Worm (Caenorhabditis elegans) whole organism, L4 larva: ENCODE data around the gene twk-23.

ENCODE experiments used
- F10B5.3 ChIP-seq: sonication (generic microtip); optimal IDR thresholded peaks from 2 replicates; lab custom pipeline; 2016; ENCODE audit warnings: mild to moderate bottlenecking, missing genetic modification characterization, missing compliant biosample characterization
- F26F4.8 ChIP-seq: fragments of 200-800 bp; sonication (Bioruptor generic); conservative IDR thresholded peaks from 2 replicates; pipeline ENCODE4 v1.3.6; 2022; ENCODE audit warnings: missing genetic modification characterization, missing compliant biosample characterization
- R02D3.7 ChIP-seq: fragments of 150-350 bp; sonication (generic microtip); optimal IDR thresholded peaks from 3 replicates; lab custom pipeline; 2014; ENCODE audit warnings: missing biosample characterization, missing genetic modification characterization
- T20F7.1 ChIP-seq: fragments of 200-800 bp; sonication (Bioruptor generic); optimal IDR thresholded peaks from 2 replicates; lab custom pipeline; 2018; ENCODE audit warnings: mild to moderate bottlenecking, missing genetic modification characterization, missing compliant biosample characterization
- Y105C5A.15 ChIP-seq: fragments of 200-800 bp; sonication (Bioruptor generic); IDR thresholded peaks from 2 replicates; pipeline ENCODE4 v1.3.6; 2022; ENCODE audit warnings: missing genetic modification characterization, missing compliant biosample characterization
- Y48G9A.11 ChIP-seq: fragments of 200-800 bp; sonication (Bioruptor generic); IDR thresholded peaks from 2 replicates; pipeline ENCODE4 v1.3.6; 2022; ENCODE audit warnings: missing genetic modification reagents, missing genetic modification characterization, missing compliant biosample characterization
- ZK337.2 ChIP-seq: fragments of 200-800 bp; sonication (Bioruptor generic); IDR thresholded peaks from 2 replicates; pipeline ENCODE4 v1.3.6; 2022; ENCODE audit warnings: missing genetic modification reagents, missing genetic modification characterization, missing compliant biosample characterization
- aly-2 ChIP-seq: sonication (generic microtip); optimal IDR thresholded peaks from 2 replicates; lab custom pipeline; 2018; ENCODE audit warnings: missing biosample characterization, missing genetic modification characterization
- ama-1 ChIP-seq: fragments of 150-350 bp; optimal IDR thresholded peaks from 2 replicates; lab custom pipeline; 2014; ENCODE audit warnings: inconsistent platforms, mixed read lengths
- arid-1 ChIP-seq: fragments of 200-800 bp; sonication (Bioruptor generic); conservative IDR thresholded peaks from 2 replicates; pipeline ENCODE4 v1.3.6; 2022; ENCODE audit warnings: missing genetic modification reagents, missing genetic modification characterization, missing compliant biosample characterization
- attf-4 ChIP-seq: sonication (generic microtip); optimal IDR thresholded peaks from 3 replicates; lab custom pipeline; 2017; ENCODE audit warnings: missing biosample characterization, missing genetic modification characterization
- ceh-20 ChIP-seq: fragments of 200-800 bp; sonication (Bioruptor generic); IDR thresholded peaks from 2 replicates; pipeline ENCODE4 v1.3.6; 2022; ENCODE audit warnings: missing genetic modification reagents, missing genetic modification characterization, missing compliant biosample characterization
- ceh-28 ChIP-seq: fragments of 150-350 bp; optimal IDR thresholded peaks from 2 replicates; lab custom pipeline; 2014; ENCODE audit warnings: missing biosample characterization, missing genetic modification reagents, missing genetic modification characterization
- ceh-32 ChIP-seq: sonication (generic microtip); optimal IDR thresholded peaks from 2 replicates; lab custom pipeline; 2016; ENCODE audit warnings: mild to moderate bottlenecking, missing genetic modification characterization, missing compliant biosample characterization; ENCODE audit not compliant: poor library complexity
- daf-12 ChIP-seq: fragments of 150-350 bp; optimal IDR thresholded peaks from 2 replicates; lab custom pipeline; 2014; ENCODE audit warnings: missing biosample characterization, missing genetic modification reagents, missing genetic modification characterization
- daf-19 ChIP-seq: fragments of 200-800 bp; sonication (Bioruptor generic); conservative IDR thresholded peaks from 2 replicates; pipeline ENCODE4 v1.3.6; 2022; ENCODE audit warnings: missing genetic modification characterization, missing compliant biosample characterization
- daf-8 ChIP-seq: fragments of 200-800 bp; sonication (Bioruptor generic); IDR thresholded peaks from 2 replicates; pipeline ENCODE4 v1.3.6; 2022; ENCODE audit warnings: missing genetic modification characterization, missing compliant biosample characterization
- duxl-1 ChIP-seq: sonication (generic microtip); optimal IDR thresholded peaks from 2 replicates; lab custom pipeline; 2016; ENCODE audit warnings: mild to moderate bottlenecking, missing genetic modification characterization, moderate library complexity, missing compliant biosample characterization; ENCODE audit not compliant: poor library complexity
- hif-1 ChIP-seq, 2 experiments: sonication (generic microtip); optimal IDR thresholded peaks; 2 replicates each; lab custom pipeline; 2016 to 2017; ENCODE audit warnings: missing compliant biosample characterization in 2 of 2, missing genetic modification characterization in 2 of 2, missing genetic modification reagents in 2 of 2, missing genotype in 2 of 2, mild to moderate bottlenecking in 1 of 2
- jun-1 ChIP-seq: fragments of 150-350 bp; optimal IDR thresholded peaks from 2 replicates; lab custom pipeline; 2014; ENCODE audit warnings: missing biosample characterization, missing genetic modification reagents, missing genetic modification characterization
- lim-7 ChIP-seq: fragments of 200-800 bp; sonication (Bioruptor generic); IDR thresholded peaks from 2 replicates; pipeline ENCODE4 v1.3.6; 2022; ENCODE audit warnings: missing genetic modification characterization, missing compliant biosample characterization
- lin-15B ChIP-seq: fragments of 150-350 bp; sonication (generic microtip); optimal IDR thresholded peaks from 3 replicates; lab custom pipeline; 2014; ENCODE audit warnings: missing biosample characterization, missing genetic modification characterization
- lin-38 ChIP-seq: fragments of 200-800 bp; sonication (Bioruptor generic); IDR thresholded peaks from 2 replicates; pipeline ENCODE4 v1.3.6; 2022; ENCODE audit warnings: missing genetic modification reagents, missing genetic modification characterization, missing compliant biosample characterization
- mdt-29 ChIP-seq: fragments of 200-800 bp; sonication (Bioruptor generic); IDR thresholded peaks from 2 replicates; pipeline ENCODE4 v1.3.6; 2022; ENCODE audit warnings: missing genetic modification reagents, missing genetic modification characterization, missing compliant biosample characterization
- mep-1 ChIP-seq: fragments of 150-350 bp; sonication (generic microtip); optimal IDR thresholded peaks from 3 replicates; lab custom pipeline; 2014; ENCODE audit warnings: missing biosample characterization, missing genetic modification characterization
- mxl-3 ChIP-seq: fragments of 200-800 bp; sonication (Bioruptor generic); optimal IDR thresholded peaks from 2 replicates; lab custom pipeline; 2018; ENCODE audit warnings: mild to moderate bottlenecking, missing genetic modification characterization, missing compliant biosample characterization
- nhr-10 ChIP-seq: fragments of 150-350 bp; optimal IDR thresholded peaks from 2 replicates; lab custom pipeline; 2014; ENCODE audit warnings: missing biosample characterization, missing genetic modification characterization
- nhr-102 ChIP-seq: sonication (generic microtip); optimal IDR thresholded peaks from 2 replicates; lab custom pipeline; 2016; ENCODE audit warnings: mild to moderate bottlenecking, missing genetic modification characterization, moderate library complexity, missing compliant biosample characterization
- nhr-11 ChIP-seq: fragments of 150-350 bp; optimal IDR thresholded peaks from 2 replicates; lab custom pipeline; 2014; ENCODE audit warnings: missing biosample characterization, missing genetic modification characterization
- nhr-237 ChIP-seq: sonication (generic microtip); optimal IDR thresholded peaks from 2 replicates; lab custom pipeline; 2017; ENCODE audit warnings: missing biosample characterization, missing genetic modification characterization
- nhr-28 ChIP-seq: fragments of 150-350 bp; optimal IDR thresholded peaks from 2 replicates; lab custom pipeline; 2014; ENCODE audit warnings: missing biosample characterization, missing genetic modification characterization
- nhr-41 ChIP-seq: fragments of 200-800 bp; sonication (Bioruptor generic); IDR thresholded peaks from 2 replicates; pipeline ENCODE4 v1.3.6; 2022; ENCODE audit warnings: missing genetic modification reagents, missing genetic modification characterization, missing compliant biosample characterization
- nhr-42 ChIP-seq: fragments of 200-800 bp; sonication (Bioruptor generic); IDR thresholded peaks from 2 replicates; pipeline ENCODE4 v1.3.6; 2022; ENCODE audit warnings: missing genetic modification characterization, missing compliant biosample characterization
- nhr-48 ChIP-seq: sonication (generic microtip); optimal IDR thresholded peaks from 2 replicates; lab custom pipeline; 2016; ENCODE audit warnings: mild to moderate bottlenecking, missing genetic modification characterization, missing compliant biosample characterization
- nhr-6 ChIP-seq: fragments of 150-350 bp; optimal IDR thresholded peaks from 2 replicates; lab custom pipeline; 2014; ENCODE audit warnings: missing biosample characterization, missing genetic modification characterization
- pha-4 ChIP-seq, 2 experiments: fragments of 150-350 bp in 1 of 2; fragments of 200-800 bp in 1 of 2; sonication (Bioruptor generic) in 1 of 2; IDR thresholded peaks in 1 of 2; optimal IDR thresholded peaks in 1 of 2; 2 replicates each; pipeline versions ENCODE4 v1.3.6 to Lab custom; 2014 to 2022; ENCODE audit warnings: missing genetic modification characterization in 2 of 2, missing genetic modification reagents in 2 of 2, missing biosample characterization in 1 of 2, missing compliant biosample characterization in 1 of 2
- pqm-1 ChIP-seq: sonication (generic microtip); optimal IDR thresholded peaks from 2 replicates; lab custom pipeline; 2017; ENCODE audit warnings: missing biosample characterization, missing genetic modification characterization
- saeg-2 ChIP-seq: fragments of 200-800 bp; sonication (Bioruptor generic); IDR thresholded peaks from 2 replicates; pipeline ENCODE4 v1.3.6; 2022; ENCODE audit warnings: missing genetic modification reagents, missing genetic modification characterization, missing compliant biosample characterization
- set-16 ChIP-seq: fragments of 200-800 bp; sonication (Bioruptor generic); IDR thresholded peaks from 2 replicates; pipeline ENCODE4 v1.3.6; 2022; ENCODE audit warnings: missing genetic modification reagents, missing genetic modification characterization, missing compliant biosample characterization
- skn-1 ChIP-seq: fragments of 150-350 bp; optimal IDR thresholded peaks from 2 replicates; lab custom pipeline; 2014; ENCODE audit warnings: missing biosample characterization, missing genetic modification characterization
- snpc-1.2 ChIP-seq: fragments of 200-800 bp; sonication (Bioruptor generic); IDR thresholded peaks from 2 replicates; pipeline ENCODE4 v1.3.6; 2022; ENCODE audit warnings: missing genetic modification reagents, missing genetic modification characterization, missing compliant biosample characterization
- snpc-4 ChIP-seq: fragments of 150-350 bp; optimal IDR thresholded peaks from 2 replicates; lab custom pipeline; 2014; ENCODE audit warnings: missing biosample characterization, missing genetic modification characterization
- spr-1 ChIP-seq: sonication (generic microtip); optimal IDR thresholded peaks from 2 replicates; lab custom pipeline; 2016; ENCODE audit warnings: mild to moderate bottlenecking, missing genetic modification characterization, missing compliant biosample characterization
- spr-3 ChIP-seq: fragments of 200-800 bp; sonication (Bioruptor generic); optimal IDR thresholded peaks from 2 replicates; lab custom pipeline; 2018; ENCODE audit warnings: mild to moderate bottlenecking, missing genetic modification characterization, missing compliant biosample characterization
- tra-1 ChIP-seq: fragments of 200-800 bp; sonication (Bioruptor generic); IDR thresholded peaks from 2 replicates; pipeline ENCODE4 v1.3.6; 2022; ENCODE audit warnings: missing genetic modification reagents, missing genetic modification characterization, missing compliant biosample characterization
- unc-130 ChIP-seq: sonication (generic microtip); optimal IDR thresholded peaks from 2 replicates; lab custom pipeline; 2016; ENCODE audit warnings: missing genetic modification reagents, missing genetic modification characterization, missing compliant biosample characterization
- unc-39 ChIP-seq: sonication (generic microtip); optimal IDR thresholded peaks from 2 replicates; lab custom pipeline; 2017; ENCODE audit warnings: missing biosample characterization, missing genetic modification characterization
- unc-62 ChIP-seq, 3 experiments: fragments of 150-350 bp in 1 of 3; sonication (generic microtip); optimal IDR thresholded peaks in 2 of 3; peaks in 1 of 3; 1 replicate in 1 of 3; 2 replicates in 2 of 3; lab custom pipeline; 2014 to 2017; ENCODE audit warnings: missing biosample characterization in 3 of 3, missing genetic modification characterization in 3 of 3, missing genetic modification reagents in 3 of 3, missing genotype in 1 of 3
- vab-7 ChIP-seq: fragments of 200-800 bp; sonication (Bioruptor generic); IDR thresholded peaks from 2 replicates; pipeline ENCODE4 v1.3.6; 2022; ENCODE audit warnings: missing genetic modification reagents, missing genetic modification characterization, missing compliant biosample characterization
- zfp-3 ChIP-seq: fragments of 200-800 bp; sonication (Bioruptor generic); conservative IDR thresholded peaks from 2 replicates; pipeline ENCODE4 v1.3.6; 2022; ENCODE audit warnings: missing genetic modification reagents, missing genetic modification characterization, missing compliant biosample characterization
- ztf-11 ChIP-seq: fragments of 150-350 bp; optimal IDR thresholded peaks from 2 replicates; lab custom pipeline; 2014; ENCODE audit warnings: missing biosample characterization, missing genetic modification characterization
- ztf-7 ChIP-seq: fragments of 150-350 bp; optimal IDR thresholded peaks from 2 replicates; lab custom pipeline; 2014; ENCODE audit warnings: missing biosample characterization, missing genetic modification characterization

twk-23 gene

DNA sequence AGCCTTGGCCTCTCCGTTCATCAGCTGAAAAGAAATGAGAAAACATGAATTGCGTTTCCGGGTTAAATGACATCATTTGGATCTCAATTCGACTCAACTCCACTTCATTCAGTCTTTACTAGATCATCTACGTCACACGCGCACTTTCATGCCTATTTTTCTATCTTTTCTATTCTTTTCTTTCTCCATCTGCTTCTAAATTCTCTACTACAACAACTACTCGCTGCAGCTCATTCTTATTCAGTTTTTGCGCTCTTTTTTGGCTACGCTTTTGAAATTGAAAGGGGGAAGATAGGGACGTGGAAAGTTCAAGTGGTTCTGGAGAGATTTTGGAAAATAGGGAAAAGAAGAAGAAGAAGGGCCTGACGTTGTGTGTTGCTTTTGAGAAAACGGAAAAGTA lies 54.8 kb downstream of the twk-23 start:
- TF ChIP-seq R02D3.7 (no peak), ztf-7 (tag; lab: Kevin White, UChicago) (no peak), ztf-11 (tag; lab: Kevin White, UChicago) (no peak), lin-38 (0 out of 2 replicates have a peak, but pooled peaks have one; percentile 23), T20F7.1 (no peak), set-16 (no peak), snpc-1.2 (GFP tag; lab: Robert Waterston, UW) (no peak), nhr-48 (tag; lab: Kevin White, UChicago) (no peak), ceh-32 (no peak), vab-7 (no peak), snpc-4 (tag; lab: Kevin White, UChicago) (no peak), lin-15B (tag; lab: Kevin White, UChicago) (no peak), Y105C5A.15 (GFP tag; lab: Robert Waterston, UW) (no peak), ZK337.2 (no peak), attf-4 (no peak), ceh-28 (tag; lab: Kevin White, UChicago) (no peak), nhr-6 (tag; lab: Kevin White, UChicago) (no peak), skn-1 (tag; lab: Kevin White, UChicago) (no peak), spr-3 (GFP tag; lab: Kevin White, UChicago) (no peak), nhr-42 (GFP tag; lab: Robert Waterston, UW) (no peak), daf-12 (tag; lab: Kevin White, UChicago) (no peak), saeg-2 (GFP tag; lab: Robert Waterston, UW) (no peak), unc-39 (tag; lab: Kevin White, UChicago) (no peak), nhr-10 (tag; lab: Kevin White, UChicago) (no peak), nhr-11 (no peak), ama-1 (peak; percentile 16), F26F4.8 (no peak), mxl-3 (GFP tag; lab: Kevin White, UChicago) (peak; percentile 7), daf-8 (no peak), nhr-102 (no peak), Y48G9A.11 (GFP tag; lab: Robert Waterston, UW) (no peak), F10B5.3 (tag; lab: Kevin White, UChicago) (no peak), unc-62 (GFP tag; optimal IDR thresholded peaks at IDR 0.05 in 1 of 2; lab: Kevin White, UChicago) (peak in 1 of 2 experiments; percentile 50), unc-62 (tag; optimal IDR thresholded peaks at IDR 0.05; lab: Kevin White, UChicago) (no peak), unc-130 (no peak), duxl-1 (tag; lab: Kevin White, UChicago) (no peak), nhr-41 (GFP tag; lab: Robert Waterston, UW) (no peak), spr-1 (tag; lab: Kevin White, UChicago) (no peak), daf-19 (GFP tag; lab: Robert Waterston, UW) (no peak), mep-1 (tag; lab: Kevin White, UChicago) (peak; percentile 47), mdt-29 (GFP tag; lab: Robert Waterston, UW) (no peak), zfp-3 (GFP tag; lab: Robert Waterston, UW) (no peak), ceh-20 (GFP tag; lab: Robert Waterston, UW) (no peak), jun-1 (tag; lab: Kevin White, UChicago) (no peak), pqm-1 (tag; lab: Kevin White, UChicago) (no peak), tra-1 (0 out of 2 replicates have a peak, but pooled peaks have one; percentile 37), pha-4 (GFP tag; IDR thresholded peaks at IDR 0.05; lab: Robert Waterston, UW) (no peak), pha-4 (tag; optimal IDR thresholded peaks at IDR 0.05; lab: Kevin White, UChicago) (no peak), nhr-237 (no peak), lim-7 (GFP tag; lab: Robert Waterston, UW) (no peak), arid-1 (no peak), nhr-28 (tag; lab: Kevin White, UChicago) (no peak), aly-2 (tag; lab: Kevin White, UChicago) (no peak), hif-1 (tag; optimal IDR thresholded peaks at IDR 0.05; lab: Kevin White, UChicago) (no peak)
